Worm (Caenorhabditis elegans) whole organism, L3 larva: ENCODE results near the gene F28B4.4.

Source experiments
- ama-1 ChIP-seq: fragments of 150-350 bp; optimal IDR thresholded peaks from 2 replicates; lab custom pipeline; 2018
- elt-2 ChIP-seq: sonication (generic microtip); optimal IDR thresholded peaks from 2 replicates; lab custom pipeline; 2016; ENCODE audit warnings: missing genetic modification reagents, mild to moderate bottlenecking, missing genetic modification characterization, missing compliant biosample characterization
- elt-3 ChIP-seq, 3 experiments: fragments of 150-350 bp in 1 of 3; sonication (generic microtip) in 2 of 3; optimal IDR thresholded peaks; 2 replicates in 2 of 3; 4 replicates in 1 of 3; lab custom pipeline; 2014 to 2017; ENCODE audit warnings: missing biosample characterization in 3 of 3, missing genetic modification characterization in 3 of 3
- fkh-10 ChIP-seq: sonication (generic microtip); optimal IDR thresholded peaks from 2 replicates; lab custom pipeline; 2017; ENCODE audit warnings: missing biosample characterization, missing genetic modification reagents, missing genetic modification characterization
- nhr-76 ChIP-seq: fragments of 150-350 bp; sonication (generic microtip); optimal IDR thresholded peaks from 5 replicates; lab custom pipeline; 2014; ENCODE audit warnings: missing biosample characterization, missing genetic modification characterization
- snpc-4 ChIP-seq: fragments of 150-350 bp; optimal IDR thresholded peaks from 2 replicates; lab custom pipeline; 2014; ENCODE audit warnings: missing biosample characterization, missing genetic modification characterization
- unc-62 ChIP-seq: fragments of 150-350 bp; sonication (generic microtip); optimal IDR thresholded peaks from 4 replicates; lab custom pipeline; 2014; ENCODE audit warnings: missing biosample characterization, missing genetic modification reagents, missing genetic modification characterization
- zag-1 ChIP-seq: fragments of 150-350 bp; optimal IDR thresholded peaks from 2 replicates; lab custom pipeline; 2014; ENCODE audit warnings: missing biosample characterization, missing genetic modification characterization

DNA sequence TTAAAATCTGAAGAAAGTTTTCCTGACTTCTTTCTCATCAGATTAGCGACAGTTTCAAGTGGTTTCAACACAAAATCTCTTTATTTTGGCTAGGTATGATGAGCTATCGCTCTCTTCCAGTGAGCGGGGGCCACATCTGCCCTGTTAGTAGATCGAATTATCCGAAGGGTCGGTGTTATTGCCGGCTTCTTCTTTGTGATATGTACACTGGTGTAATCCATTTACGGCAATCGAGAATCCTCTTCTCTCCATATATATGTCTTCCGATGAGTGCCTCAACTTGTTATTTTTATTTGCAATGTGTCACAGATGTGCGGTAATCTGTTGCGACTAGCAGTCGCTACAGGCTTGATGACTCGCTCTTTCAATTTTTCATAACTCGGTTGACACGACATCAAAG, 7.1 kb downstream of the F28B4.4 start:
- no peak for TF ChIP-seq elt-2 (tag; lab: Kevin White, UChicago)
- no peak for TF ChIP-seq ama-1 (lab: Kevin White, UChicago)
- no peak for TF ChIP-seq elt-3 (tag; optimal IDR thresholded peaks at IDR 0.05; lab: Kevin White, UChicago)
- no peak for TF ChIP-seq zag-1
- TF ChIP-seq snpc-4 (tag; lab: Kevin White, UChicago): no peak
- TF ChIP-seq unc-62 (GFP tag; lab: Kevin White, UChicago): no peak
- no peak for TF ChIP-seq nhr-76 (tag; lab: Kevin White, UChicago)
- no peak for TF ChIP-seq fkh-10 (GFP tag; lab: Kevin White, UChicago)
